Fruit fly (Drosophila melanogaster): ENCODE measurements around the gene Las.

dm6 chr3L:20404515-20404914, 27.6 kb downstream of the Las start:
- TF ChIP-seq Snoo (tag; optimal IDR thresholded peaks at IDR 0.05): no peak
- TF ChIP-seq fd96Ca (GFP tag; IDR thresholded peaks at IDR 0.05): no peak
- TF ChIP-seq CG9948 (tag; optimal IDR thresholded peaks at IDR 0.05): no peak
- no peak for TF ChIP-seq CG17806 (tag; optimal IDR thresholded peaks at IDR 0.05)
- TF ChIP-seq rn (GFP tag; IDR thresholded peaks at IDR 0.05): no peak
- TF ChIP-seq Ets98B (GFP tag; IDR thresholded peaks at IDR 0.05): no peak
- TF ChIP-seq CG14655 (GFP tag; optimal IDR thresholded peaks at IDR 0.05): no peak
- no peak for TF ChIP-seq gl (tag; optimal IDR thresholded peaks at IDR 0.05)
- no peak for TF ChIP-seq CG10348 (GFP tag; IDR thresholded peaks at IDR 0.05)
